Worm (Caenorhabditis elegans): ENCODE results near the gene dct-14.
"Not testable (repeated sequence)": the region's sequence is repeated elsewhere in the genome, so short reads cannot be mapped to it uniquely, and the experiment has no call there.

DNA sequence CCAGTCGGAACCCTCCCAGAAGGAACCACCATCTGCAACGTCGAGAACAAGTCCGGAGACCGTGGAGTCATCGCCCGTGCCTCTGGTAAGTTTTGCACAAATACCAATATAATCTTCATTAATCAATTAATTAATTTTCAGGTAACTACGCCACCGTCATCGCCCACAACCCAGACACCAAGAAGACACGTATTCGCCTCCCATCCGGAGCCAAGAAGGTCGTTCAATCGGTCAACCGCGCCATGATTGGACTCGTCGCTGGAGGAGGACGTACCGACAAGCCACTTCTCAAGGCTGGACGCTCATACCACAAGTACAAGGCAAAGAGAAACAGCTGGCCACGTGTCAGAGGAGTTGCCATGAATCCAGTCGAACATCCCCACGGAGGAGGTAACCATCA, 20.1 kb downstream of the dct-14 start:
- TF ChIP-seq mep-1, pqm-1 (tag; optimal IDR thresholded peaks at IDR 0.05): not testable (repeated sequence)

All from whole organism, L4 larva.